Worm (Caenorhabditis elegans): ENCODE measurements around the gene cri-3.

Gene cri-3

DNA sequence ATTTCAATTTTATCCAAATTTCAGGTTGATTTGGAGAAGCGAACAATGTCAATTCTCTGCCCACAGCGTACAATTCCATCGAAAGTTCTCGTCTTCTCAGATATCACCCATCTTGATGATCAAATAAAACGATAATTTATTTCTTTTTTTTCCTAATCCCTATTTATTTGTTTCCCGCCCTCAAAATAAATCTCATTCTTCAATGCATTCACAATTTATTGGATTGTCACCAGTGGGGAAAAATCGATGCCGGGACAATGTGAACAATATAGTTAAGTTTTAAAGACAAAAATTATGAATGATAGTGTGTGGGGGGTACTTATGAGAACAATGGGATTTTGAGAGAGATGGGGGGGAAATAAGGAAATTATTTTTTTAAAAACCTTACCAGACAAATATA, 4.3 kb downstream of the cri-3 start (continued):
- TF ChIP-seq sptf-2 (GFP tag; optimal IDR thresholded peaks at IDR 0.05): no peak
- TF ChIP-seq mxl-1 (tag; optimal IDR thresholded peaks at IDR 0.05): no peak
- TF ChIP-seq lsl-1 (GFP tag; optimal IDR thresholded peaks at IDR 0.05): peak; percentile 25
- TF ChIP-seq egl-44 (GFP tag; IDR thresholded peaks at IDR 0.05): no peak
- TF ChIP-seq D2030.7 (GFP tag; IDR thresholded peaks at IDR 0.05): peak; percentile 32
- no peak for TF ChIP-seq dox-1 (GFP tag; IDR thresholded peaks at IDR 0.05)
- TF ChIP-seq Y56A3A.18 (GFP tag; IDR thresholded peaks at IDR 0.05): no peak
- peak; percentile 73 for TF ChIP-seq Y53G8AR.9 (GFP tag; conservative IDR thresholded peaks at IDR 0.05)
- no peak for TF ChIP-seq F39B2.1 (GFP tag; IDR thresholded peaks at IDR 0.05)
- TF ChIP-seq T26A5.8 (tag; optimal IDR thresholded peaks at IDR 0.05): no peak
- no peak for TF ChIP-seq C17E4.6 (GFP tag; IDR thresholded peaks at IDR 0.05)
- TF ChIP-seq akir-1 (GFP tag; optimal IDR thresholded peaks at IDR 0.05): no peak
- no peak for TF ChIP-seq attf-3 (GFP tag; conservative IDR thresholded peaks at IDR 0.05)
- TF ChIP-seq lin-26 (GFP tag; IDR thresholded peaks at IDR 0.05): 0 out of 2 replicates have a peak, but pooled peaks have one; percentile 59
- TF ChIP-seq F22D6.2 (tag; optimal IDR thresholded peaks at IDR 0.05): no peak
- TF ChIP-seq snpc-3.4 (tag; optimal IDR thresholded peaks at IDR 0.05): peak; percentile 59
- no peak for TF ChIP-seq lin-40 (tag; optimal IDR thresholded peaks at IDR 0.05)
- no peak for TF ChIP-seq sea-2 (GFP tag; IDR thresholded peaks at IDR 0.05)
- no peak for TF ChIP-seq snpc-4 (GFP tag; optimal IDR thresholded peaks at IDR 0.05)
- TF ChIP-seq snpc-4 (tag; optimal IDR thresholded peaks at IDR 0.05): no peak
- no peak for TF ChIP-seq chd-7 (tag; optimal IDR thresholded peaks at IDR 0.05)
- no peak for TF ChIP-seq B0261.1 (tag; optimal IDR thresholded peaks at IDR 0.05)
- peak; percentile 59; the same call in 1 of the 2 replicates for TF ChIP-seq B0336.3 (GFP tag; IDR thresholded peaks at IDR 0.05)
- no peak for TF ChIP-seq let-607 (tag; optimal IDR thresholded peaks at IDR 0.05)
- TF ChIP-seq Y79H2A.3 (GFP tag; conservative IDR thresholded peaks at IDR 0.05): no peak
- no peak for TF ChIP-seq dpl-1 (GFP tag; optimal IDR thresholded peaks at IDR 0.05)
- TF ChIP-seq ekl-4 (GFP tag; IDR thresholded peaks at IDR 0.05): 0 out of 2 replicates have a peak, but pooled peaks have one; percentile 22
- no peak for TF ChIP-seq T07F8.4 (tag; optimal IDR thresholded peaks at IDR 0.05)
- no peak for TF ChIP-seq repo-1 (tag; optimal IDR thresholded peaks at IDR 0.05)
- no peak for TF ChIP-seq ztf-25 (GFP tag; IDR thresholded peaks at IDR 0.05)
- TF ChIP-seq atf-7 (tag; optimal IDR thresholded peaks at IDR 0.05): no peak
- no peak for TF ChIP-seq rcor-1 (GFP tag; IDR thresholded peaks at IDR 0.05)
- no peak for TF ChIP-seq hlh-12 (tag; optimal IDR thresholded peaks at IDR 0.05)
- TF ChIP-seq egl-18 (GFP tag; IDR thresholded peaks at IDR 0.05): no peak
- TF ChIP-seq snpc-1.1 (tag; optimal IDR thresholded peaks at IDR 0.05; ENCODE audit: insufficient read depth): peak; percentile 57
- TF ChIP-seq tbx-9 (tag; optimal IDR thresholded peaks at IDR 0.05; ENCODE audit: borderline replicate concordance): no peak
- TF ChIP-seq gei-17 (GFP tag; optimal IDR thresholded peaks at IDR 0.05): no peak
- no peak for TF ChIP-seq die-1 (tag; optimal IDR thresholded peaks at IDR 0.05)
- no peak for TF ChIP-seq Y53F4B.3 (GFP tag; IDR thresholded peaks at IDR 0.05)
- TF ChIP-seq aptf-3 (GFP tag; IDR thresholded peaks at IDR 0.05): no peak
- no peak for TF ChIP-seq F10E7.11 (tag; optimal IDR thresholded peaks at IDR 0.05)
- TF ChIP-seq snpc-1.3 (tag; optimal IDR thresholded peaks at IDR 0.05; ENCODE audit: insufficient read depth): no peak
- TF ChIP-seq F52B5.7 (tag; optimal IDR thresholded peaks at IDR 0.05): no peak
- TF ChIP-seq hmg-20 (GFP tag; IDR thresholded peaks at IDR 0.05): no peak
- no peak for TF ChIP-seq ztf-3 (GFP tag; optimal IDR thresholded peaks at IDR 0.05)
- no peak for TF ChIP-seq nhr-120 (GFP tag; IDR thresholded peaks at IDR 0.05)
- no peak for TF ChIP-seq ccch-3 (GFP tag; optimal IDR thresholded peaks at IDR 0.05)
- no peak for TF ChIP-seq mel-28 (tag; optimal IDR thresholded peaks at IDR 0.05; ENCODE audit: borderline replicate concordance)
- TF ChIP-seq fkh-3 (tag; optimal IDR thresholded peaks at IDR 0.05): no peak
